Worm (Caenorhabditis elegans): Measurements from ENCODE around the gene C49F5.7.

Gene C49F5.7

ce11 chrX:11992246-11992645, 2.3 kb upstream of the C49F5.7 start:
- no peak for TF ChIP-seq nfya-1 (tag; optimal IDR thresholded peaks at IDR 0.05; ENCODE audit: insufficient read depth)

ce11 chrX:11992778-11993177, 1.8 kb upstream of the C49F5.7 start:
- TF ChIP-seq nhr-76 (tag; optimal IDR thresholded peaks at IDR 0.05) (no peak), ztf-4 (tag; optimal IDR thresholded peaks at IDR 0.05) (no peak), nfya-1 (tag; optimal IDR thresholded peaks at IDR 0.05; ENCODE audit: insufficient read depth) (peak; percentile 47), fkh-10 (GFP tag; optimal IDR thresholded peaks at IDR 0.05) (no peak), mdl-1 (tag; optimal IDR thresholded peaks at IDR 0.05) (no peak), lsy-12 (tag; optimal IDR thresholded peaks at IDR 0.05) (no peak)

ce11 chrX:11993327-11993726, 1.3 kb upstream of the C49F5.7 start:
- no peak for TF ChIP-seq nhr-11 (tag; optimal IDR thresholded peaks at IDR 0.05)
- no peak for TF ChIP-seq ztf-4 (tag; optimal IDR thresholded peaks at IDR 0.05)
- TF ChIP-seq elt-2 (tag; optimal IDR thresholded peaks at IDR 0.05) = peak; percentile 12
- TF ChIP-seq sea-2 (GFP tag; optimal IDR thresholded peaks at IDR 0.05) = no peak
- TF ChIP-seq egl-27 (tag; optimal IDR thresholded peaks at IDR 0.05) = no peak

ce11 chrX:11996606-11997005, 2.0 kb downstream of the C49F5.7 start:
- TF ChIP-seq tbx-2 (tag; optimal IDR thresholded peaks at IDR 0.05) (no peak), ztf-4 (tag; optimal IDR thresholded peaks at IDR 0.05) (no peak), pqm-1 (tag; optimal IDR thresholded peaks at IDR 0.05) (peak; percentile 66), elt-2 (tag; optimal IDR thresholded peaks at IDR 0.05) (peak; percentile 32), nhr-28 (tag; optimal IDR thresholded peaks at IDR 0.05) (no peak), elt-1 (tag; optimal IDR thresholded peaks at IDR 0.05) (no peak), mdl-1 (tag; optimal IDR thresholded peaks at IDR 0.05) (no peak), daf-12 (tag; optimal IDR thresholded peaks at IDR 0.05) (no peak), nhr-77 (tag; optimal IDR thresholded peaks at IDR 0.05) (no peak), pha-4 (tag; optimal IDR thresholded peaks at IDR 0.05) (peak; percentile 42), nhr-12 (tag; optimal IDR thresholded peaks at IDR 0.05) (no peak), nfya-1 (tag; optimal IDR thresholded peaks at IDR 0.05; ENCODE audit: insufficient read depth) (no peak), ceh-28 (tag; optimal IDR thresholded peaks at IDR 0.05) (no peak), skn-1 (tag; optimal IDR thresholded peaks at IDR 0.05) (no peak), ama-1 (optimal IDR thresholded peaks at IDR 0.05) (no peak), ceh-82 (tag; optimal IDR thresholded peaks at IDR 0.05) (no peak), fkh-10 (GFP tag; optimal IDR thresholded peaks at IDR 0.05) (no peak)

- no peak for TF ChIP-seq lin-15B (tag; optimal IDR thresholded peaks at IDR 0.05)
- peak; percentile 36 for TF ChIP-seq pqm-1 (tag; optimal IDR thresholded peaks at IDR 0.05)
- peak; percentile 45 for TF ChIP-seq elt-2 (tag; optimal IDR thresholded peaks at IDR 0.05)
- no peak for TF ChIP-seq nhr-237 (tag; optimal IDR thresholded peaks at IDR 0.05)
- no peak for TF ChIP-seq nhr-28 (tag; optimal IDR thresholded peaks at IDR 0.05)
Measured at ce11 chrX:11999573-11999972, 5.0 kb downstream of the C49F5.7 start.

- TF ChIP-seq mdl-1 (tag; optimal IDR thresholded peaks at IDR 0.05) = no peak
- TF ChIP-seq nhr-76 (tag; optimal IDR thresholded peaks at IDR 0.05) = no peak
- TF ChIP-seq pha-4 (tag; optimal IDR thresholded peaks at IDR 0.05) = no peak
- TF ChIP-seq lsy-12 (tag; optimal IDR thresholded peaks at IDR 0.05) = no peak
- peak; percentile 67 for TF ChIP-seq elt-2 (tag; optimal IDR thresholded peaks at IDR 0.05)
- TF ChIP-seq pqm-1 (tag; optimal IDR thresholded peaks at IDR 0.05) = peak; percentile 2
- TF ChIP-seq egl-5 (tag; optimal IDR thresholded peaks at IDR 0.05) = no peak
Measured at ce11 chrX:12001600-12001999, 7.0 kb downstream of the C49F5.7 start.

ce11 chrX:12003969-12004368, 9.4 kb downstream of the C49F5.7 start:
- TF ChIP-seq nhr-67 (tag; optimal IDR thresholded peaks at IDR 0.05) (no peak), mdl-1 (tag; optimal IDR thresholded peaks at IDR 0.05) (no peak), nhr-43 (tag; optimal IDR thresholded peaks at IDR 0.05; ENCODE audit: poor library complexity, severe bottlenecking) (no peak), ZK546.5 (tag; optimal IDR thresholded peaks at IDR 0.05) (no peak), ceh-9 (tag; optimal IDR thresholded peaks at IDR 0.05) (no peak), fkh-10 (GFP tag; optimal IDR thresholded peaks at IDR 0.05) (no peak), unc-39 (tag; optimal IDR thresholded peaks at IDR 0.05) (no peak), pqm-1 (tag; optimal IDR thresholded peaks at IDR 0.05) (peak; percentile 2), elt-2 (tag; optimal IDR thresholded peaks at IDR 0.05) (peak; percentile 35), jun-1 (tag; optimal IDR thresholded peaks at IDR 0.05) (no peak), hmg-11 (tag; optimal IDR thresholded peaks at IDR 0.05) (no peak), R02D3.7 (tag; optimal IDR thresholded peaks at IDR 0.05) (no peak), lin-15B (tag; optimal IDR thresholded peaks at IDR 0.05) (no peak), nhr-12 (tag; optimal IDR thresholded peaks at IDR 0.05) (no peak), skn-1 (tag; optimal IDR thresholded peaks at IDR 0.05) (no peak)

All from whole organism, L3 larva.